Worm (Caenorhabditis elegans) whole organism, L3 larva: ENCODE data around the gene lin-22.

Experiments used
- R02D3.7 ChIP-seq: fragments of 150-350 bp; optimal IDR thresholded peaks from 2 replicates; lab custom pipeline; 2014; ENCODE audit warnings: missing biosample characterization, missing genetic modification characterization
- ama-1 ChIP-seq: fragments of 150-350 bp; optimal IDR thresholded peaks from 2 replicates; lab custom pipeline; 2018
- ceh-28 ChIP-seq: fragments of 150-350 bp; optimal IDR thresholded peaks from 2 replicates; lab custom pipeline; 2014; ENCODE audit warnings: missing biosample characterization, missing genetic modification reagents, missing genetic modification characterization
- ceh-82 ChIP-seq: fragments of 150-350 bp; optimal IDR thresholded peaks from 2 replicates; lab custom pipeline; 2014; ENCODE audit warnings: missing biosample characterization, missing genetic modification characterization
- egl-27 ChIP-seq: sonication (generic microtip); optimal IDR thresholded peaks from 4 replicates; lab custom pipeline; 2017; ENCODE audit warnings: missing biosample characterization, missing genetic modification reagents, missing genetic modification characterization
- egl-5 ChIP-seq: fragments of 150-350 bp; optimal IDR thresholded peaks from 2 replicates; lab custom pipeline; 2017; ENCODE audit warnings: missing biosample characterization, missing genetic modification reagents, missing genetic modification characterization, inconsistent platforms
- elt-3 ChIP-seq, 3 experiments: fragments of 150-350 bp in 1 of 3; sonication (generic microtip) in 2 of 3; optimal IDR thresholded peaks; 2 replicates in 2 of 3; 4 replicates in 1 of 3; lab custom pipeline; 2014 to 2017; ENCODE audit warnings: missing biosample characterization in 3 of 3, missing genetic modification characterization in 3 of 3
- eor-1 ChIP-seq, 2 experiments: fragments of 150-350 bp; optimal IDR thresholded peaks; 2 replicates each; lab custom pipeline; 2014 to 2018; ENCODE audit warnings: missing biosample characterization in 2 of 2, missing genetic modification characterization in 2 of 2
- fkh-10 ChIP-seq: sonication (generic microtip); optimal IDR thresholded peaks from 2 replicates; lab custom pipeline; 2017; ENCODE audit warnings: missing biosample characterization, missing genetic modification reagents, missing genetic modification characterization
- hmg-11 ChIP-seq: sonication (generic microtip); optimal IDR thresholded peaks from 2 replicates; lab custom pipeline; 2016; ENCODE audit warnings: missing genetic modification characterization, missing compliant biosample characterization
- jun-1 ChIP-seq: fragments of 150-350 bp; optimal IDR thresholded peaks from 2 replicates; lab custom pipeline; 2014; ENCODE audit warnings: missing biosample characterization, missing genetic modification reagents, missing genetic modification characterization
- lin-39 ChIP-seq: fragments of 150-350 bp; optimal IDR thresholded peaks from 2 replicates; lab custom pipeline; 2018; ENCODE audit warnings: missing biosample characterization, missing genetic modification reagents, missing genetic modification characterization
- mml-1 ChIP-seq: fragments of 150-350 bp; sonication (generic microtip); optimal IDR thresholded peaks from 3 replicates; lab custom pipeline; 2014; ENCODE audit warnings: missing biosample characterization, missing genetic modification characterization
- nfya-1 ChIP-seq: sonication (generic microtip); optimal IDR thresholded peaks from 2 replicates; lab custom pipeline; 2017; ENCODE audit warnings: missing genetic modification characterization, mild to moderate bottlenecking, missing compliant biosample characterization, antibody characterized with exemption, moderate library complexity; ENCODE audit not compliant: insufficient read depth
- nhr-12 ChIP-seq: fragments of 150-350 bp; optimal IDR thresholded peaks from 2 replicates; lab custom pipeline; 2014; ENCODE audit warnings: missing biosample characterization, missing genetic modification characterization
- nhr-23 ChIP-seq: fragments of 150-350 bp; optimal IDR thresholded peaks from 2 replicates; lab custom pipeline; 2014; ENCODE audit warnings: missing biosample characterization, missing genetic modification reagents, missing genetic modification characterization
- nhr-237 ChIP-seq: fragments of 150-350 bp; optimal IDR thresholded peaks from 2 replicates; lab custom pipeline; 2014; ENCODE audit warnings: missing biosample characterization, missing genetic modification characterization
- nhr-25 ChIP-seq: sonication (generic microtip); optimal IDR thresholded peaks from 2 replicates; lab custom pipeline; 2017; ENCODE audit warnings: missing biosample characterization, missing genetic modification characterization
- nhr-28 ChIP-seq: fragments of 150-350 bp; optimal IDR thresholded peaks from 2 replicates; lab custom pipeline; 2014; ENCODE audit warnings: missing biosample characterization, missing genetic modification characterization
- nhr-43 ChIP-seq: sonication (generic microtip); optimal IDR thresholded peaks from 2 replicates; lab custom pipeline; 2016; ENCODE audit warnings: mild to moderate bottlenecking, missing genetic modification characterization, missing compliant biosample characterization; ENCODE audit not compliant: poor library complexity, severe bottlenecking
- nhr-67 ChIP-seq: fragments of 150-350 bp; optimal IDR thresholded peaks from 2 replicates; lab custom pipeline; 2014; ENCODE audit warnings: missing biosample characterization, missing genetic modification characterization
- nhr-76 ChIP-seq: fragments of 150-350 bp; sonication (generic microtip); optimal IDR thresholded peaks from 5 replicates; lab custom pipeline; 2014; ENCODE audit warnings: missing biosample characterization, missing genetic modification characterization
- nhr-77 ChIP-seq: fragments of 150-350 bp; optimal IDR thresholded peaks from 2 replicates; lab custom pipeline; 2014; ENCODE audit warnings: missing biosample characterization, missing genetic modification characterization
- snpc-4 ChIP-seq: fragments of 150-350 bp; optimal IDR thresholded peaks from 2 replicates; lab custom pipeline; 2014; ENCODE audit warnings: missing biosample characterization, missing genetic modification characterization
- tbx-2 ChIP-seq: sonication (generic microtip); optimal IDR thresholded peaks from 2 replicates; lab custom pipeline; 2016; ENCODE audit warnings: mild to moderate bottlenecking, missing genetic modification characterization, missing compliant biosample characterization
- unc-62 ChIP-seq: fragments of 150-350 bp; sonication (generic microtip); optimal IDR thresholded peaks from 4 replicates; lab custom pipeline; 2014; ENCODE audit warnings: missing biosample characterization, missing genetic modification reagents, missing genetic modification characterization

The lin-22 gene

ce11 chrIV:2994883-2995282 is 24.7 kb upstream of the lin-22 start:
- no peak for TF ChIP-seq nhr-12 (tag; lab: Kevin White, UChicago)
- no peak for TF ChIP-seq nhr-67
- peak; percentile 17 for TF ChIP-seq nfya-1 (tag; lab: Kevin White, UChicago)
- peak; percentile 43 for TF ChIP-seq lin-39 (tag; lab: Kevin White, UChicago)

DNA sequence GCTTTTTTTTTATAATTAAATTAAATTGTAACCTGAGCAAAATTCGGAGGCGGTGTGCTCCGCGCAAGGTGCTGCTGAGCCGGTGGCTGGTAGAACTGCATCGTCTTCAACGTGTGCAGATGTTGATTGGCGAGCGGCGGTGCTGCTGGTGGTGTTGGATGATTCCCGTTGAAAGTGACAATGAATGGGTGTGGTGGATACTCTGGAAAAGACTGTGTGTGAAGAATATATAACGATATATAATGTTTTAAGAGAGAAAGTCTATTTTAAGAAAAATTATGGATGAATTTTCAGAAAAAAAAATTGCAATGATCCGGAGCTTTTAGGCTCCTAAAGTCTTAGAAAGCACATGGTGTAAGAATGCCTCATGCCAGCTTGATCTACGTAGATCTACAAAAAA is 24.2 kb upstream of the lin-22 start, which contains the start of gene Y54G2A.26:
TSS of gene Y54G2A.26 (minus strand) at position 101 of the 400 bp plus-strand sequence.
- no peak for TF ChIP-seq lin-39 (tag; lab: Kevin White, UChicago)

DNA sequence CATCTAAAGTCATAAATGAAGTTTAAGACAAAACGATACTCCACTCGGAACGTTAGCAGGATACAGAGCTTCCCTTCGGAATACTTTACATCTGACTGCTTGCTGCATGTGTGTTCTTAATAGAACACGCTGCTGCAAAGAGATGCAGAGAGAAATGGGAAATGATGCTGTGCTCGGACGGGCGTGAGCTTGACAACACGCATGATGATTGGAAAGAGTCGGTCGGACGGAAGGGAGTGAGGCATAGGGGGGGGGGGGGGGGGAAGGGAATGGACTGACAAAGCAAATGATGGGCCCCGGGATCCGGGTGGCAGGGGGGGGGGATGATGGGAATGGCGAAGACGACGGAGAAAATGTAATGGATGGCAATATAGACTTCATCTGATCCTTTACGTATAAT is 22.2 kb upstream of the lin-22 start:
- TF ChIP-seq tbx-2: no peak
- TF ChIP-seq nfya-1 (tag; lab: Kevin White, UChicago): peak; percentile 68
- no peak for TF ChIP-seq nhr-25 (tag; lab: Kevin White, UChicago)
- no peak for TF ChIP-seq egl-5 (tag; lab: Kevin White, UChicago)

DNA sequence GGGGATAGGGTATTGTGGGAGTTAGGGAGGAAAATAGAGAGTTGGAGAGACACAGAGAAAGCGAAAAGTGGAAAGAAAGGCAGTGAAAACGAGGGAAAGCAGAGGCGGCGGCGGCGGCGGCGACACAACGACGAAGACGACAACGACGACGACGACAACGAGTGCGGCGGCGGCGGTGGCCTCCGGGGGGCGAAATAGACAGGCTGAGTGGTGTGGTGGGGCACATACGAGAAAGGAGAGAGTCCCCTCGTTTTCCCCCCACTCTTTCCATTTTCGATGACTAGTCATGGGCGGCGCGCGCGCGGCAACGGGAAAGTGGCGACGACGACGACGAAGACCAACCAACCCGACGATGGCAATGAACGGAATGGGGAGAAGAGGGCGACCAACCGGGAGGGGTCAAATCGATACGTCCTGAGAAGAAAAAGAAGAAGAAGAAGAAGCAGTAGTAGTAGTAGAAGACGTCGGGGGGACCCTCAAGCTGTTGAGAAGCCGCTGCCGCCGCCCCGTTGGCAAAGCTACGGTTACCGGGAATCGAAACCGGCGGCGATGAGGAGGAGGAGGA is 20.9 kb upstream of the lin-22 start:
- TF ChIP-seq elt-3 (tag; optimal IDR thresholded peaks at IDR 0.05; lab: Kevin White, UChicago) (no peak), ama-1 (lab: Kevin White, UChicago) (no peak), nfya-1 (tag; lab: Kevin White, UChicago) (peak; percentile 56), nhr-23 (tag; lab: Kevin White, UChicago) (peak; percentile 19), nhr-77 (tag; lab: Kevin White, UChicago) (no peak), hmg-11 (tag; lab: Kevin White, UChicago) (peak; percentile 73), ceh-28 (tag; lab: Kevin White, UChicago) (peak; percentile 26), lin-39 (tag; lab: Kevin White, UChicago) (peak; percentile 33), nhr-28 (no peak), R02D3.7 (tag; lab: Kevin White, UChicago) (no peak), nhr-76 (no peak), nhr-43 (tag; lab: Kevin White, UChicago) (no peak), unc-62 (no peak), jun-1 (tag; lab: Kevin White, UChicago) (no peak), nhr-237 (tag; lab: Kevin White, UChicago) (no peak), fkh-10 (GFP tag; lab: Kevin White, UChicago) (no peak), nhr-25 (tag; lab: Kevin White, UChicago) (peak; percentile 44)

ce11 chrIV:3001500-3001899 is 18.0 kb upstream of the lin-22 start:
- TF ChIP-seq eor-1 (tag; optimal IDR thresholded peaks at IDR 0.05; lab: Kevin White, UChicago): no peak
- TF ChIP-seq nfya-1 (tag; lab: Kevin White, UChicago): peak; percentile 28
- peak; percentile 11 for TF ChIP-seq lin-39 (tag; lab: Kevin White, UChicago)

ce11 chrIV:3002807-3003206 is 16.7 kb upstream of the lin-22 start:
- TF ChIP-seq egl-5 (tag; lab: Kevin White, UChicago) (peak; percentile 83), elt-3 (tag; optimal IDR thresholded peaks at IDR 0.05; lab: Kevin White, UChicago) (no peak), ceh-82 (no peak)

DNA sequence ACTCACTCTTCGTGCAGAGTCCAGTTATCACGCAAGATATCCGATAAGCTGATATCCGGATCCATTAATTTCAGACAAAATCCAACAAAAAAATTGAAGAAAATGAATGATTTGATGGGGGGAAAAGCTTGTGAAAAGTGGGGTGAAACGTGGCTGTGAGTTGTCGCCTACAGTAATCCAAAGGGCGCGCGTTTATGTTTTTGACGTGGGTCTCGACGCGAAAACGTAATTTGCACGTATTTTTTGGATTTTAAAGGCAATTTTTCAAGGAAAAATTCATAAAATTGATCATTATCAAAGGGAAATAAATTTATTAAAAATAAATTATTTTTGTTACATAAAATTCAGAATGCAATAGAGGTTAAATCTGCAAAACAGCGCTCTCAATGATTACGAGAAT is 10.7 kb upstream of the lin-22 start, which contains the start of gene Y54G2A.73:
TSS of gene Y54G2A.73 (minus strand) at position 65 of the 400 bp plus-strand sequence.
- no peak for TF ChIP-seq egl-27 (tag; lab: Kevin White, UChicago)

ce11 chrIV:3011647-3012046 is 7.9 kb upstream of the lin-22 start:
- TF ChIP-seq snpc-4 (tag; lab: Kevin White, UChicago): no peak
- TF ChIP-seq egl-27 (tag; lab: Kevin White, UChicago): no peak
- no peak for TF ChIP-seq eor-1 (tag; optimal IDR thresholded peaks at IDR 0.05; lab: Kevin White, UChicago)
- TF ChIP-seq unc-62: no peak
- TF ChIP-seq mml-1 (tag; lab: Kevin White, UChicago): no peak
